Worm (Caenorhabditis elegans) whole organism, early embryonic: Measurements from ENCODE around the gene C49A9.6.

Experiments
- ama-1 ChIP-seq: fragments of 150-350 bp; optimal IDR thresholded peaks from 2 replicates; lab custom pipeline; 2014
- ceh-36 ChIP-seq: sonication (generic microtip); optimal IDR thresholded peaks from 2 replicates; lab custom pipeline; 2016; ENCODE audit warnings: missing genetic modification characterization, inconsistent platforms, missing compliant biosample characterization
- ets-7 ChIP-seq: sonication (generic microtip); optimal IDR thresholded peaks from 2 replicates; lab custom pipeline; 2016; ENCODE audit warnings: missing genotype, missing genetic modification characterization, missing compliant biosample characterization
- flt-1 ChIP-seq: fragments of 200-800 bp; sonication (Bioruptor generic); IDR thresholded peaks from 2 replicates; pipeline ENCODE4 v1.3.6; 2022; ENCODE audit warnings: missing genetic modification characterization, missing compliant biosample characterization
- hmbx-1 ChIP-seq: sonication (generic microtip); optimal IDR thresholded peaks from 2 replicates; lab custom pipeline; 2016; ENCODE audit warnings: mild to moderate bottlenecking, missing genetic modification characterization, missing compliant biosample characterization
- hmg-4 ChIP-seq: fragments of 200-800 bp; sonication (Bioruptor generic); optimal IDR thresholded peaks from 2 replicates; lab custom pipeline; 2018; ENCODE audit warnings: mild to moderate bottlenecking, missing genetic modification characterization, missing compliant biosample characterization
- pes-1 ChIP-seq: fragments of 200-800 bp; sonication (Bioruptor generic); IDR thresholded peaks from 2 replicates; pipeline ENCODE4 v1.3.6; 2022; ENCODE audit warnings: missing genetic modification reagents, missing genetic modification characterization, missing compliant biosample characterization
- sea-1 ChIP-seq: fragments of 200-800 bp; sonication (Bioruptor generic); conservative IDR thresholded peaks from 2 replicates; pipeline ENCODE4 v1.3.6; 2022; ENCODE audit warnings: missing genetic modification characterization, missing compliant biosample characterization

DNA sequence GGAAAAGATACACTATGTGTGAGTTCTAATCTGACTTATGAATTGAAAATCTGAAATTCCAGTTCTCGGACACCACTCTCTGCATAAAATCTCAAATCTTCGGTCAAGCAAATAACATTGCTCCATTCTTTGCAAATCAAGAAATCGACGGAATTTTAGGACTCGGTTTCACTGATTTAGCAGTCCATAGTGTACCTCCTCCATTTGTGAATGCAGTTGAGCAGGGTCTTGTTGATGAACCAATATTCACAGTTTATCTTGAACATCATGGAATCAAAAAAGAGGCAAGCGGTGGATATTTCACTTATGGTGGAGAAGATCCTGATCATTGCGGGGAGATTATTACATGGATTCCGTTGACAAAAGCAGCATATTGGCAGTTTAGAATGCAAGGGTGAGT, 23.6 kb upstream of the C49A9.6 start:
- TF ChIP-seq ama-1 (lab: Kevin White, UChicago) (no peak), sea-1 (no peak), hmg-4 (no peak), hmbx-1 (tag; lab: Kevin White, UChicago) (no peak), ets-7 (tag; lab: Kevin White, UChicago) (no peak), pes-1 (GFP tag; lab: Robert Waterston, UW) (no peak), flt-1 (no peak), ceh-36 (no peak)
